Worm (Caenorhabditis elegans): ENCODE measurements around the gene C23H4.8.

The C23H4.8 gene

DNA sequence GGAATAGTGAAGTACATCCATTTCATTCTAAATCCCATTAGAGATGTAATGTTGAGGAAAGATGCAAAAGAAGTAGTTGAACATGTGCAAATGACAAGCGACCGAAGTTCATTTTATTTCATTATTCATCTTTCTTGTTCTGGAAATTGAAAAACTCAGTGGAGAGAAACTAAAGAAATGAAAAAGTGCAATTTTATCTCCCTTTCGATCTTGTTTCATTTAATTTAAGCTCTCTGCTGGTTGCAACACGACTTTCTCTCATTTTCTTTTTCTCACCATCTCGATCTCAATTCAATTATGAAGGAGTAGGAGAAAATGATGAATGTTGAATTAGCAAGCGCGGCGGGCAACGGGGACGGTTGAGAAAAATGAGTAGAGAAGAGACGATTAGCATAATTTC lies 32.6 kb upstream of the C23H4.8 start:
- peak; percentile 73 for TF ChIP-seq ces-1 (GFP tag; optimal IDR thresholded peaks at IDR 0.05)
- TF ChIP-seq snpc-1.2 (GFP tag; IDR thresholded peaks at IDR 0.05) = no peak
- TF ChIP-seq dve-1 (tag; optimal IDR thresholded peaks at IDR 0.05; ENCODE audit: insufficient read depth) = no peak
- peak in 1 of 2 experiments; percentile 13 for TF ChIP-seq lsy-2 (tag; optimal IDR thresholded peaks at IDR 0.05)
- TF ChIP-seq unc-39 (tag; optimal IDR thresholded peaks at IDR 0.05) = no peak
- TF ChIP-seq nhr-28 (tag; optimal IDR thresholded peaks at IDR 0.05) = no peak
- peak; percentile 27 for TF ChIP-seq fkh-10 (GFP tag; optimal IDR thresholded peaks at IDR 0.05)
- no peak for TF ChIP-seq aly-2 (tag; optimal IDR thresholded peaks at IDR 0.05)
- TF ChIP-seq unc-130 (GFP tag; optimal IDR thresholded peaks at IDR 0.05) = no peak

DNA sequence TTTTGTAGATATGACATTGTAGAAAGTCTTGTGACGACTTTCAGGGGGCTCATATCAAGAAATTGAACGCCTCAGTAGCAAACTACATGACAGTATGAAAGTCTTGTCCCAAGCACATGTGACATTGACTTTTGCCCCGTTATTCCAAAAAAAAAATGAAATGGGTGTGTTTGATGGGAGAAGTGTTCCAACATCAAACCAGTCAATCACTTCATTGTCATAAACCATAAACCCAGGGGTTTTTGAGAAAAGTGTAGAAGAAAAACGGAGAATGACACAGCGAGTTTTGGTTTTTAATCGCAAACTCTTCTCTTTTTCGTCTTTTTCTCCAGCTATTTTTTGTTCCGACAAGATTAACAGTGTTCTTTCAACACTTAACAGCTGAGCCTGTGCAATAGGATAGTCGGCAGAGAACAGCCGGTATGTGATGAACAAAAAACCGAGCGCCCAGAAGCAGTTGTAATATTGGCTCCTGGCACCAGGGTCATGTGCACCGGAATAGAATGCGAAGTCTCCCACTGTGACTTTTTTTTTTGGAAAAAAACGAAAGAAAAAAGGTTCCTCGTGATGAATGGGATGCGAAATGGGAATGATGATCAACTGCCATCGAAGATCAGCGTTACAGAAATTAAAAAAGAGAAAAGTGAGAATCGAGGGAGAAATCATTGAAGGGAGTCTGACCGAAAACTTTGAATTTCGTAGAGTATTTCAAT lies 31.0 kb upstream of the C23H4.8 start:
- TF ChIP-seq gei-8 (GFP tag; optimal IDR thresholded peaks at IDR 0.05) (no peak), unc-62 (GFP tag; optimal IDR thresholded peaks at IDR 0.05 in 1 of 2) (peak in 1 of 2 experiments; percentile 1), unc-62 (tag; optimal IDR thresholded peaks at IDR 0.05) (no peak), lin-39 (tag; optimal IDR thresholded peaks at IDR 0.05) (no peak), Y75B8A.6 (GFP tag; IDR thresholded peaks at IDR 0.05) (no peak), dmd-6 (GFP tag; IDR thresholded peaks at IDR 0.05) (peak; percentile 33), unc-39 (tag; optimal IDR thresholded peaks at IDR 0.05) (no peak), hlh-30 (tag; optimal IDR thresholded peaks at IDR 0.05; ENCODE audit: insufficient read depth) (peak; percentile 76), daf-8 (GFP tag; IDR thresholded peaks at IDR 0.05) (no peak), D1046.2 (GFP tag; IDR thresholded peaks at IDR 0.05) (no peak), F26F4.8 (GFP tag; conservative IDR thresholded peaks at IDR 0.05) (no peak), nhr-48 (tag; optimal IDR thresholded peaks at IDR 0.05) (peak; percentile 75), tra-1 (GFP tag; IDR thresholded peaks at IDR 0.05) (0 out of 2 replicates have a peak, but pooled peaks have one; percentile 5), R02D3.7 (tag; optimal IDR thresholded peaks at IDR 0.05) (no peak), madf-9 (GFP tag; conservative IDR thresholded peaks at IDR 0.05) (no peak), nhr-6 (tag; optimal IDR thresholded peaks at IDR 0.05) (no peak), zip-11 (GFP tag; IDR thresholded peaks at IDR 0.05) (no peak), hif-1 (tag; optimal IDR thresholded peaks at IDR 0.05) (peak in 1 of 2 experiments; percentile 23), aha-1 (tag) (peak; percentile 1), lsy-2 (tag; optimal IDR thresholded peaks at IDR 0.05) (peak in 1 of 2 experiments; percentile 9), ceh-20 (GFP tag; IDR thresholded peaks at IDR 0.05) (peak; percentile 50; the same call in 1 of the 2 replicates), saeg-2 (GFP tag; IDR thresholded peaks at IDR 0.05) (no peak), F49E8.2 (tag; optimal IDR thresholded peaks at IDR 0.05; ENCODE audit: borderline replicate concordance) (no peak), hlh-11 (tag; optimal IDR thresholded peaks at IDR 0.05) (peak; percentile 87)

- TF ChIP-seq aha-1 (tag) (peak; percentile 92), lsy-2 (tag; optimal IDR thresholded peaks at IDR 0.05) (no peak)
Observed at ce11 chrX:12186592-12186991, 30.5 kb upstream of the C23H4.8 start.

DNA sequence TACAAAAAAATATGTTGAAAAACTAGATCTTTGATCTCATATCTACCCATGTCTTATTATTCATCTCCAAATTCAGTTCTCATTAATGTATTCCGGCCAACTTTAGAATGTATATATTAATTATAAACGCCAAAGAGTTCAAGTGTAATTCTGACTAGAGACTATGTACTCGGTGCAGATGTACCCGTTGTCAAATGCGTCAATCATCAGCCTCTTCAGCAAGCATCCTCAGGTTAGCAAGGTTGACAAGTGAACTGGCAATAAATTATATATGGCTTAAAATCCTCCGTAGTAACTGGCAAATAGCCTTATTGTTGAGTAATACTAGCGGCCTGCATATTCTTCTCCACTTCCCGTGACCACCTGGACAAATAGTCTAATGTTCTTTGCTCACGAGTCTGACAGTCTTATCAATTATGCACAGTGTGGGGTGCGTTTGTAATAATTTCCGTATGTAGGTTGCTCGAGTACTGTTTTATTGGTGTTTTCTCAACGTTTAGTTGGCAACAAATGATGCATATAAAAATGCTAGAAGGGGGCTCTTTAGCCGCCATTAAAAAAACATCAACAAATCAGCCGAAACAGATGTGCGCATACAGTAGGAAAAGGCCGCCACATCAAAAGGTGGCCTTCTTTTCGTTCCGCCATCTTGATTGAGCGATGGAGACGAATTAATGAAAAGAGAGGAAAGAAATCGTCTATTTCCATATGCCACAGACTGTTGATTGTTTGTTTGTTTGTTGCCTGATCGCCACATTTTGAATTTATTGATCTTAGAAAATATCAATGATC lies 28.6 kb upstream of the C23H4.8 start:
- TF ChIP-seq pqm-1 (tag; optimal IDR thresholded peaks at IDR 0.05) = peak; percentile 30
- TF ChIP-seq T26A8.4 (GFP tag; IDR thresholded peaks at IDR 0.05) = no peak
- no peak for TF ChIP-seq Y48G9A.11 (GFP tag; IDR thresholded peaks at IDR 0.05)
- no peak for TF ChIP-seq daf-16 (GFP tag; optimal IDR thresholded peaks at IDR 0.05)
- TF ChIP-seq daf-16 (tag; optimal IDR thresholded peaks at IDR 0.05) = peak; percentile 52
- no peak for TF ChIP-seq gei-8 (GFP tag; optimal IDR thresholded peaks at IDR 0.05)
- no peak for TF ChIP-seq lim-7 (GFP tag; IDR thresholded peaks at IDR 0.05)
- TF ChIP-seq dmd-6 (GFP tag; IDR thresholded peaks at IDR 0.05) = peak; percentile 29; the same call in 1 of the 2 replicates
- peak; percentile 5 for TF ChIP-seq nhr-28 (tag; optimal IDR thresholded peaks at IDR 0.05)
- no peak for TF ChIP-seq aha-1 (tag)
- TF ChIP-seq ctbp-1 (GFP tag; IDR thresholded peaks at IDR 0.05) = no peak
- no peak for TF ChIP-seq madf-9 (GFP tag; conservative IDR thresholded peaks at IDR 0.05)
- peak; percentile 46 for TF ChIP-seq hlh-11 (tag; optimal IDR thresholded peaks at IDR 0.05)
- no peak for TF ChIP-seq duxl-1 (tag; optimal IDR thresholded peaks at IDR 0.05; ENCODE audit: poor library complexity)
- TF ChIP-seq R02D3.7 (tag; optimal IDR thresholded peaks at IDR 0.05) = no peak
- no peak for TF ChIP-seq lsy-2 (tag; optimal IDR thresholded peaks at IDR 0.05)
- TF ChIP-seq nhr-48 (tag; optimal IDR thresholded peaks at IDR 0.05) = peak; percentile 93
- TF ChIP-seq unc-62 (GFP tag; optimal IDR thresholded peaks at IDR 0.05 in 1 of 2) = peak in 1 of 2 experiments; percentile 58
- no peak for TF ChIP-seq unc-62 (tag; optimal IDR thresholded peaks at IDR 0.05)
- peak; percentile 52; the same call in 1 of the 2 replicates for TF ChIP-seq php-3 (GFP tag; IDR thresholded peaks at IDR 0.05)
- TF ChIP-seq D1046.2 (GFP tag; IDR thresholded peaks at IDR 0.05) = no peak
- TF ChIP-seq arid-1 (GFP tag; conservative IDR thresholded peaks at IDR 0.05) = no peak
- TF ChIP-seq daf-12 (tag; optimal IDR thresholded peaks at IDR 0.05) = no peak
